Worm (Caenorhabditis elegans) whole organism, L2 larva: Measurements from ENCODE around the gene grd-1.

ENCODE experiments used
- nhr-11 ChIP-seq: fragments of 150-350 bp; optimal IDR thresholded peaks from 2 replicates; lab custom pipeline; 2014; ENCODE audit warnings: missing biosample characterization, missing genetic modification characterization
- nhr-77 ChIP-seq: fragments of 150-350 bp; optimal IDR thresholded peaks from 2 replicates; lab custom pipeline; 2014; ENCODE audit warnings: missing biosample characterization, missing genetic modification characterization

ce11 chrX:11088952-11089351, 20.3 kb upstream of the grd-1 start, which contains the start of gene W04G3.11:
- TF ChIP-seq nhr-11 (tag; lab: Kevin White, UChicago) (no peak), nhr-77 (tag; lab: Kevin White, UChicago) (no peak)
